Fruit fly (Drosophila melanogaster) whole organism: ENCODE measurements around the gene wol.
A peak's percentile ranks its signal among the peaks of the same experiment; 100 is the strongest.

Experiments
- CG8478 ChIP-seq: fragments of >200 bp; optimal IDR thresholded peaks from 2 replicates; lab custom pipeline; 2018; ENCODE audit warnings: inconsistent platforms
- Dll ChIP-seq: fragments of >200 bp; optimal IDR thresholded peaks from 2 replicates; lab custom pipeline; 2017
- EcR ChIP-seq, 2 experiments: fragments of >200 bp; optimal IDR thresholded peaks; 2 replicates each; lab custom pipeline; 2017; ENCODE audit warnings: missing biosample characterization in 2 of 2, missing genetic modification characterization in 2 of 2, missing genetic modification reagents in 2 of 2
- pan ChIP-seq: fragments of >200 bp; optimal IDR thresholded peaks from 2 replicates; lab custom pipeline; 2017
- psq ChIP-seq: fragments of >200 bp; optimal IDR thresholded peaks from 2 replicates; lab custom pipeline; 2017
- usp ChIP-seq: fragments of >200 bp; optimal IDR thresholded peaks from 2 replicates; lab custom pipeline; 2017; ENCODE audit warnings: missing biosample characterization, missing genetic modification characterization, mixed read lengths

wol gene

dm6 chr2L:8289352-8290091, 13.3 kb downstream of the wol start:
- no peak for TF ChIP-seq CG8478 (lab: Kevin White, UChicago)
- TF ChIP-seq pan (lab: Kevin White, UChicago), result no peak
- no peak for TF ChIP-seq usp (GFP tag; lab: Kevin White, UChicago)
- no peak for TF ChIP-seq Dll (lab: Kevin White, UChicago)
- no peak for TF ChIP-seq psq (lab: Kevin White, UChicago)
- TF ChIP-seq EcR (GFP tag; optimal IDR thresholded peaks at IDR 0.05; lab: Kevin White, UChicago), result no peak

DNA sequence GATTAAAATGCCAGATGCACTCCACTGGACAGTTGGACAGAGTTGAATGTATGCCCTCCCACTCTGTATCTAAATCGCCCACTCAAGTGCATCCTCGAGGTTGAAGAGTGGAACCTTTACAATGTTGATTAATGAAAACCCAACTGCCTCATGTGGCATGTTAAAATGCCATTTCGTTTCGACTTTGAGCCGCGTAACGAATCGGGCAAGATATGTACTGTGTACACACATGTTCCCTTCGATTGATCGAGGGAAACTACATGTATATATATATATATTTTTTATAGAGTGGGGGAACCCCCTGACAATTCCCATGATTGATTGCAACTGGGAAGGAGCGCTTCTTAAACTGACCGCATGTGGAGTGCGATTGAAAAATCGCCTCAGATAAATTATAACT, 14.7 kb downstream of the wol start:
- TF ChIP-seq psq (lab: Kevin White, UChicago) (no peak), CG8478 (lab: Kevin White, UChicago) (no peak), pan (lab: Kevin White, UChicago) (no peak), Dll (lab: Kevin White, UChicago) (no peak), EcR (GFP tag; optimal IDR thresholded peaks at IDR 0.05; lab: Kevin White, UChicago) (no peak), usp (GFP tag; lab: Kevin White, UChicago) (no peak)

DNA sequence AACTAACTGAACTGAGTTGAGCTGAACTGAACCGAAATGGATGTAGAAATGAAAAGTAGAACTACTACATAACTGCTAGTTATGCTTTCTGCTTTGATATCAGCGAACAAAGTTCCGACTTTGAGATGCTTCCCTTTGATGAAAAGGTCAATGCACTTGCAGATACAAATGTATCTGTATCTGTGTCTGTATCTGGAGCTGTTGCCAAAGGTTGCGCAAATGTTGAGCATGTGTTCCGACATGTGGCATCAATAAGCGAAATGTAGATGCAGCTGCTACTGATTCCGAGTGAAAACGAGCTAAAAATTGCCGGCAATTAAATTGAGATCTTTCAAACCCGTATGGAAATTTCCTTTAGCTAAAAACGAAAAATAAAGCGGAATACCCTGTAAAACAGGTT, 16.2 kb downstream of the wol start:
- TF ChIP-seq usp (GFP tag; lab: Kevin White, UChicago), result no peak
- no peak for TF ChIP-seq CG8478 (lab: Kevin White, UChicago)
- TF ChIP-seq Dll (lab: Kevin White, UChicago), result no peak
- TF ChIP-seq EcR (GFP tag; optimal IDR thresholded peaks at IDR 0.05; lab: Kevin White, UChicago), result peak in 1 of 2 experiments; percentile 48

DNA sequence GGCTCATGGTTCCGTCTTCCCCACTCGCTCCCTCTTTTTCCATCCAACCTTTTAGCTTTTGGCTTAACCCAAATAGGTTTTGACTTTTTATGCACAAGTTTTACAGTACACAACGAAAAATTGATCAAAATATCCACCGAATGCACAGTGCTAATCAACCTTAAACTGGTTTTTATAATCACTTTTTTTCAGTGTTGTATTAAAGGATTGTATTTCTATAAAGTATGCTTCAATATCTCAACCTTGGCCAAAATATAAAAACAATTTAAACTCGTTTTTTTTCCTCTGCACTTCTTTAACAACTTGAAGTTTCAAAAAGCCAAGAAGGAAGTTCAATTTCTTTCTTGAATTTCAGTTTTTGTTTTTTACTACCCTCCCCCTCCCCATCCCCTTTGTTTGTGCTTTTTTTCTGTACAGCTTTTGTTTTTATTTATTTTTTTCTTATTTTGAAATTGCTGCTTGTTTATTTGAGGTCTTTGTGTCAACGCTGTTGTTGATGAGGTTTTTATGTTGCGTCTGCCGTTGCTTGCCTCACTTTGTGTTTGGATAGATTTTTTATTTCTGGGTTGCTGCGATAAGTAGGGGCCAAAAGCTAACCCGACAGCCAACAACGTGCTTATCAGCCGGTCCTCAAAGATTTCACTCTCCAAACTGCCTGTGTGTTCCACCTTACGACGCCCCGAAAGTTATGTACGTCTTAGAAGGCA, 17.7 kb downstream of the wol start:
- TF ChIP-seq pan (lab: Kevin White, UChicago), result no peak
- no peak for TF ChIP-seq psq (lab: Kevin White, UChicago)
- no peak for TF ChIP-seq Dll (lab: Kevin White, UChicago)

DNA sequence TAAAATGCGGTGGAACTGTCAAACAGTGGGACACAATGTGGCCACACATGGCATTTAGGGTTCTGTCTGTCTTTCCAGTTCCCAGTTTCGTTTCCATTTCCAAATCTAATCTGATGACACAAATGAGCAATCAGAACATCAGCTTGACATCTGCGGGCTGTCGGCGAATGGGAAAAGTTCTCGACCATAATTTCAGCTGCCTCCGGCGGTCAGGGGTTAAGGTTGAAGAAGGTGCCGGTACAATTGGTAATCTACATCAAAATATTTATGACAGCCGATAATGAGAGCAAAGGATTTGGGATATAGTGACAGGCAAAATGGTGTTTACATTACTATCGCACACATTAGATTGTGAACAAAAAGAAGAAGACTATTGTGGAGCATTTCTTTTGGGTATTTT, 20.9 kb downstream of the wol start:
- no peak for TF ChIP-seq usp (GFP tag; lab: Kevin White, UChicago)
- no peak for TF ChIP-seq CG8478 (lab: Kevin White, UChicago)
- TF ChIP-seq psq (lab: Kevin White, UChicago), result no peak
- no peak for TF ChIP-seq EcR (GFP tag; optimal IDR thresholded peaks at IDR 0.05; lab: Kevin White, UChicago)
- no peak for TF ChIP-seq pan (lab: Kevin White, UChicago)
- no peak for TF ChIP-seq Dll (lab: Kevin White, UChicago)

- no peak for TF ChIP-seq psq (lab: Kevin White, UChicago)
- no peak for TF ChIP-seq pan (lab: Kevin White, UChicago)
- TF ChIP-seq usp (GFP tag; lab: Kevin White, UChicago), result no peak
- no peak for TF ChIP-seq EcR (GFP tag; optimal IDR thresholded peaks at IDR 0.05; lab: Kevin White, UChicago)
- no peak for TF ChIP-seq CG8478 (lab: Kevin White, UChicago)
- TF ChIP-seq Dll (lab: Kevin White, UChicago), result no peak
Observed at dm6 chr2L:8280225-8280624, 22.6 kb downstream of the wol start.

- TF ChIP-seq EcR (GFP tag; optimal IDR thresholded peaks at IDR 0.05; lab: Kevin White, UChicago) (peak in 1 of 2 experiments; percentile 47), CG8478 (lab: Kevin White, UChicago) (no peak)
Observed at dm6 chr2L:8279400-8280065, 23.3 kb downstream of the wol start.

DNA sequence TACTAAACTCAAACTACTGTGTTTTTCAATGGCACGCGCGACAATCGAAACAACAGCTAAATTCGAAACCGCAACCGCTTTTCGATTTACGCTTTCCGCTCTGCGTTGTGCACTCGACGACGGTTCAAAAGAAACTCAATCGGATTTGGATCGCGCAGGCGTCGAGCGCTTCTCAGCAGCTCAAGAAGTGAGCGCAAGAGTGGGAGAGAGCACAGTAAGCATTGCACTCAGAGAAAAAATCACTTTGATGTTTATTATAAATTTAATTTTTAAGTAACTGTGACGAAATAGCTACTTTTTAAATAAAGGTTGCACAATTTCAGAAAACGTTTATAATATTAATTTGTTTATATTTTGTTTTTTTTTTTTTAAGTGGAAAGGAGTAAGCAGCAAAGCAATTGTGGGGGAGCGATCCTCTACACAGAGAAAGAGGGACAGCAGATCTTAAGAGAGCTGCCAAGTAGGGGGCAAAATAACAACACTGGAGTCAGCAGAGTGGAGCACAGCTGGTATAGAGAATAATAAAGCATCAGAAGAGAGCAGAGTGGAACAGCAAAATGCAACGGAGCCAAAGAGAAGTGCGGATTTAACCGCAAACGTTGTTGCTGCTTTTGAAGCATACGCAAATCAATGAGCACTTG, 25.1 kb downstream of the wol start:
- TF ChIP-seq CG8478 (lab: Kevin White, UChicago) (no peak), pan (lab: Kevin White, UChicago) (no peak), EcR (GFP tag; optimal IDR thresholded peaks at IDR 0.05; lab: Kevin White, UChicago) (no peak), psq (lab: Kevin White, UChicago) (no peak), usp (GFP tag; lab: Kevin White, UChicago) (no peak), Dll (lab: Kevin White, UChicago) (no peak)

dm6 chr2L:8276880-8277279, 25.9 kb downstream of the wol start:
- TF ChIP-seq usp (GFP tag; lab: Kevin White, UChicago) (no peak), EcR (GFP tag; optimal IDR thresholded peaks at IDR 0.05; lab: Kevin White, UChicago) (no peak), Dll (lab: Kevin White, UChicago) (no peak), pan (lab: Kevin White, UChicago) (no peak), psq (lab: Kevin White, UChicago) (no peak), CG8478 (lab: Kevin White, UChicago) (no peak)

DNA sequence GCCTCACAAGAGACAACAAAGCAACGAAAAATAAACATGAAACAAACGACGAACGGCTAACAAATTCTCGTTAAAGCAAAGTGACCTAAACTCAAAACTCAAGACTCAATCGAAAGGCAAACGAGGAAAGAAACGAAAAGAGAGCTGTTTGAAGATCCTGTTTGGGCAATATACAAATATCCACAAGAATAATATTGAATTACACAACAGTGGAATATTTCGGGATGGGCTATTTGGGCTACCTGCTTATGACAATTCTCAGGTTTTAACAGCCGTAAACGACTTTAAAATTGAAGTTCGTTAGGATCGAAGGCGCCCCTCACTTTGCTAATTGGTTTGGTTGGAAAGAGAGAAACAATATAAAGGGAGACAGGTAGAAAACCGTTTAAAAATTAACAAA, 26.5 kb downstream of the wol start:
- TF ChIP-seq usp (GFP tag; lab: Kevin White, UChicago) (no peak), Dll (lab: Kevin White, UChicago) (no peak), psq (lab: Kevin White, UChicago) (no peak), CG8478 (lab: Kevin White, UChicago) (no peak), EcR (GFP tag; optimal IDR thresholded peaks at IDR 0.05; lab: Kevin White, UChicago) (no peak), pan (lab: Kevin White, UChicago) (no peak)
